Fruit fly (Drosophila melanogaster) whole organism, embryonic: ENCODE results near the gene tipE.

ENCODE experiments used
- Atf6 ChIP-seq: fragments of 200-800 bp; sonication (Bioruptor generic); IDR thresholded peaks from 2 replicates; pipeline ENCODE4 v1.3.6; 2022; ENCODE audit warnings: missing biosample characterization, missing genetic modification characterization
- B-H1 ChIP-seq: fragments of 200-800 bp; sonication (Bioruptor generic); IDR thresholded peaks from 3 replicates; pipeline ENCODE4 v1.3.6; 2022; ENCODE audit warnings: missing biosample characterization, missing genetic modification characterization
- C15 ChIP-seq: fragments of 200-800 bp; sonication (Bioruptor generic); IDR thresholded peaks from 3 replicates; pipeline ENCODE4 v1.3.6; 2022; ENCODE audit warnings: missing biosample characterization, missing genetic modification characterization
- CG10431 ChIP-seq: fragments of 200-800 bp; sonication (Bioruptor generic); optimal IDR thresholded peaks from 3 replicates; lab custom pipeline; 2018; ENCODE audit warnings: missing biosample characterization, mild to moderate bottlenecking, missing genetic modification characterization
- CG10462 ChIP-seq: fragments of 200-800 bp; sonication (Bioruptor generic); optimal IDR thresholded peaks from 2 replicates; lab custom pipeline; 2016; ENCODE audit warnings: missing biosample characterization, missing genetic modification characterization
- CG10543 ChIP-seq: fragments of 200-800 bp; sonication (Bioruptor generic); optimal IDR thresholded peaks from 3 replicates; lab custom pipeline; 2017; ENCODE audit warnings: missing biosample characterization, mild to moderate bottlenecking, missing genetic modification characterization, moderate library complexity
- CG12299 ChIP-seq: fragments of 200-800 bp; sonication (Bioruptor generic); optimal IDR thresholded peaks from 2 replicates; lab custom pipeline; 2018; ENCODE audit warnings: missing biosample characterization, mild to moderate bottlenecking, missing genetic modification characterization
- CG15514 ChIP-seq: fragments of 200-800 bp; sonication (Bioruptor generic); optimal IDR thresholded peaks from 3 replicates; lab custom pipeline; 2017; ENCODE audit warnings: missing biosample characterization, missing genetic modification characterization, mild to moderate bottlenecking, moderate library complexity, missing genetic modification reagents
- CG17186 ChIP-seq: fragments of 200-800 bp; sonication (Bioruptor generic); optimal IDR thresholded peaks from 3 replicates; lab custom pipeline; 2017; ENCODE audit warnings: missing biosample characterization, missing genetic modification reagents, missing genetic modification characterization
- CG17385 ChIP-seq: fragments of 200-800 bp; sonication (Bioruptor generic); optimal IDR thresholded peaks from 3 replicates; lab custom pipeline; 2018; ENCODE audit warnings: missing biosample characterization, mild to moderate bottlenecking, missing genetic modification characterization
- CG17829 ChIP-seq: fragments of 200-800 bp; optimal IDR thresholded peaks from 2 replicates; lab custom pipeline; 2019; ENCODE audit warnings: missing biosample characterization, mild to moderate bottlenecking, missing genetic modification characterization, moderate library complexity
- CG18262 ChIP-seq: fragments of 200-800 bp; optimal IDR thresholded peaks from 3 replicates; lab custom pipeline; 2019; ENCODE audit warnings: missing biosample characterization, mild to moderate bottlenecking, missing genetic modification characterization, moderate library complexity
- CG2116 ChIP-seq: fragments of 200-800 bp; sonication (Bioruptor generic); optimal IDR thresholded peaks from 3 replicates; lab custom pipeline; 2018; ENCODE audit warnings: missing biosample characterization, mild to moderate bottlenecking, missing genetic modification characterization
- CG34224 ChIP-seq: fragments of 200-800 bp; sonication (Bioruptor generic); IDR thresholded peaks from 3 replicates; pipeline ENCODE4 v1.3.6; 2022; ENCODE audit warnings: missing biosample characterization, missing genetic modification characterization; ENCODE audit not compliant: partially characterized antibody
- CG3726 ChIP-seq: fragments of 200-800 bp; sonication (Bioruptor generic); IDR thresholded peaks from 3 replicates; pipeline ENCODE4, ENCODE4 v1.3.6; 2022; ENCODE audit warnings: missing biosample characterization, missing genetic modification characterization
- CG3838 ChIP-seq: fragments of 200-800 bp; sonication (Bioruptor generic); optimal IDR thresholded peaks from 3 replicates; lab custom pipeline; 2016; ENCODE audit warnings: missing biosample characterization, missing genetic modification characterization
- CG3847 ChIP-seq: fragments of 200-800 bp; sonication (Bioruptor generic); IDR thresholded peaks from 2 replicates; pipeline ENCODE4 v1.3.6; 2022; ENCODE audit warnings: missing biosample characterization, missing genetic modification characterization
- CG4730 ChIP-seq: fragments of 200-800 bp; sonication (Bioruptor generic); IDR thresholded peaks from 2 replicates; pipeline ENCODE4 v1.3.6; 2022; ENCODE audit warnings: missing biosample characterization, missing genetic modification characterization
- CG5180 ChIP-seq: fragments of 200-800 bp; sonication (Bioruptor generic); optimal IDR thresholded peaks from 3 replicates; lab custom pipeline; 2017; ENCODE audit warnings: missing biosample characterization, missing genetic modification characterization, mild to moderate bottlenecking, moderate library complexity, missing genetic modification reagents
- CG7357 ChIP-seq: fragments of 200-800 bp; sonication (Bioruptor generic); IDR thresholded peaks from 3 replicates; pipeline ENCODE4 v1.3.6; 2022; ENCODE audit warnings: missing biosample characterization, missing genetic modification characterization
- CG7987 ChIP-seq: fragments of 200-800 bp; sonication (Bioruptor generic); optimal IDR thresholded peaks from 2 replicates; lab custom pipeline; 2018; ENCODE audit warnings: missing biosample characterization, mild to moderate bottlenecking, missing genetic modification characterization, moderate library complexity
- CG8924 ChIP-seq: fragments of 200-800 bp; optimal IDR thresholded peaks from 3 replicates; lab custom pipeline; 2019; ENCODE audit warnings: missing biosample characterization, mild to moderate bottlenecking, missing genetic modification characterization, moderate library complexity
- Chrac-16 ChIP-seq: fragments of 200-800 bp; sonication (Bioruptor generic); optimal IDR thresholded peaks from 3 replicates; lab custom pipeline; 2016; ENCODE audit warnings: missing biosample characterization, missing genetic modification characterization
- CoRest ChIP-seq: fragments of 200-800 bp; sonication (Bioruptor generic); optimal IDR thresholded peaks from 3 replicates; lab custom pipeline; 2018; ENCODE audit warnings: missing biosample characterization, mild to moderate bottlenecking, missing genetic modification characterization, moderate library complexity
- Deaf1 ChIP-seq: fragments of 200-800 bp; optimal IDR thresholded peaks from 3 replicates; lab custom pipeline; 2019; ENCODE audit warnings: missing biosample characterization, mild to moderate bottlenecking, missing genetic modification characterization, moderate library complexity
- GATAe ChIP-seq: fragments of 200-800 bp; sonication (Bioruptor generic); conservative IDR thresholded peaks from 2 replicates; pipeline ENCODE4 v1.3.6; 2022; ENCODE audit warnings: missing biosample characterization, missing genetic modification characterization
- HmgD ChIP-seq: fragments of 200-800 bp; sonication (Bioruptor generic); optimal IDR thresholded peaks from 3 replicates; lab custom pipeline; 2016; ENCODE audit warnings: missing biosample characterization, missing genetic modification characterization
- Hsf ChIP-seq: fragments of 200-800 bp; sonication (Bioruptor generic); optimal IDR thresholded peaks from 3 replicates; lab custom pipeline; 2016; ENCODE audit warnings: missing biosample characterization, missing genetic modification characterization
- Mad ChIP-seq: fragments of 200-800 bp; sonication (Bioruptor generic); optimal IDR thresholded peaks from 2 replicates; lab custom pipeline; 2016; ENCODE audit warnings: missing biosample characterization, missing genetic modification characterization
- Rfx ChIP-seq: fragments of 200-800 bp; sonication (Bioruptor generic); IDR thresholded peaks from 2 replicates; pipeline ENCODE4 v1.3.6; 2022; ENCODE audit warnings: missing biosample characterization, missing genetic modification characterization
- Usf ChIP-seq: fragments of 200-800 bp; sonication (Bioruptor generic); optimal IDR thresholded peaks from 2 replicates; lab custom pipeline; 2017; ENCODE audit warnings: missing genotype, missing biosample characterization, missing genetic modification characterization
- ab ChIP-seq: fragments of 200-800 bp; sonication (Bioruptor generic); optimal IDR thresholded peaks from 2 replicates; lab custom pipeline; 2016; ENCODE audit warnings: missing biosample characterization, missing genetic modification characterization
- amos ChIP-seq: fragments of 200-800 bp; sonication (Bioruptor generic); IDR thresholded peaks from 2 replicates; pipeline ENCODE4 v1.3.6; 2022; ENCODE audit warnings: missing biosample characterization, missing genetic modification characterization; ENCODE audit not compliant: partially characterized antibody
- aop ChIP-seq: fragments of 200-800 bp; sonication (Bioruptor generic); IDR thresholded peaks from 2 replicates; pipeline ENCODE4 v1.3.6; 2022; ENCODE audit warnings: missing biosample characterization, missing genetic modification characterization
- cas ChIP-seq: fragments of 200-800 bp; sonication (Bioruptor generic); IDR thresholded peaks from 2 replicates; pipeline ENCODE4 v1.3.6; 2022; ENCODE audit warnings: missing biosample characterization, missing genetic modification characterization
- cg ChIP-seq: fragments of 200-800 bp; sonication (Bioruptor generic); optimal IDR thresholded peaks from 3 replicates; lab custom pipeline; 2019; ENCODE audit warnings: missing biosample characterization, mild to moderate bottlenecking, missing genetic modification characterization, moderate library complexity
- chinmo ChIP-seq: fragments of 200-800 bp; sonication (Bioruptor generic); IDR thresholded peaks from 4 replicates; pipeline ENCODE4 v1.3.6; 2022; ENCODE audit warnings: missing biosample characterization, missing genetic modification characterization; ENCODE audit not compliant: partially characterized antibody
- corto ChIP-seq: fragments of 200-800 bp; sonication (Bioruptor generic); optimal IDR thresholded peaks from 2 replicates; lab custom pipeline; 2016; ENCODE audit warnings: missing biosample characterization, mild to moderate bottlenecking, missing genetic modification characterization, moderate library complexity
- crol ChIP-seq: fragments of 200-800 bp; sonication (Bioruptor generic); IDR thresholded peaks from 2 replicates; pipeline ENCODE4 v1.3.6; 2022; ENCODE audit warnings: missing biosample characterization, missing genetic modification characterization
- disco-r ChIP-seq: fragments of 200-800 bp; sonication (Bioruptor generic); optimal IDR thresholded peaks from 2 replicates; lab custom pipeline; 2016; ENCODE audit warnings: missing biosample characterization, missing genetic modification characterization
- eve ChIP-seq, 2 experiments: fragments of >200 bp; optimal IDR thresholded peaks; 2 replicates each; lab custom pipeline; 2017; ENCODE audit warnings: missing biosample characterization in 2 of 2, missing genetic modification characterization in 2 of 2
- gce ChIP-seq: fragments of 200-800 bp; sonication (Bioruptor generic); IDR thresholded peaks from 3 replicates; pipeline ENCODE4 v1.3.6; 2022; ENCODE audit warnings: missing biosample characterization, missing genetic modification characterization
- her ChIP-seq: fragments of 200-800 bp; sonication (Bioruptor generic); optimal IDR thresholded peaks from 2 replicates; lab custom pipeline; 2016; ENCODE audit warnings: missing biosample characterization, missing genetic modification characterization
- ind ChIP-seq: fragments of 200-800 bp; sonication (Bioruptor generic); optimal IDR thresholded peaks from 3 replicates; lab custom pipeline; 2016; ENCODE audit warnings: missing biosample characterization, missing genetic modification characterization
- nerfin-1 ChIP-seq: fragments of 200-800 bp; sonication (Bioruptor generic); optimal IDR thresholded peaks from 3 replicates; lab custom pipeline; 2019; ENCODE audit warnings: missing biosample characterization, mild to moderate bottlenecking, missing genetic modification characterization, moderate library complexity
- pho ChIP-seq: fragments of 200-800 bp; sonication (Bioruptor generic); optimal IDR thresholded peaks from 2 replicates; lab custom pipeline; 2016; ENCODE audit warnings: missing biosample characterization, missing genetic modification characterization
- pnt ChIP-seq: fragments of 200-800 bp; sonication (Bioruptor generic); optimal IDR thresholded peaks from 3 replicates; lab custom pipeline; 2016; ENCODE audit warnings: missing biosample characterization, missing genetic modification characterization
- run ChIP-seq: fragments of 200-800 bp; sonication (Bioruptor generic); optimal IDR thresholded peaks from 3 replicates; lab custom pipeline; 2018; ENCODE audit warnings: missing biosample characterization, mild to moderate bottlenecking, missing genetic modification characterization
- schlank ChIP-seq: fragments of 200-800 bp; sonication (Bioruptor generic); optimal IDR thresholded peaks from 2 replicates; lab custom pipeline; 2018; ENCODE audit warnings: missing biosample characterization, mild to moderate bottlenecking, missing genetic modification characterization
- seq ChIP-seq: fragments of 200-800 bp; sonication (Bioruptor generic); IDR thresholded peaks from 2 replicates; pipeline ENCODE4 v1.3.6; 2022; ENCODE audit warnings: missing biosample characterization, missing genetic modification characterization
- sr ChIP-seq: fragments of 200-800 bp; sonication (Bioruptor generic); IDR thresholded peaks from 3 replicates; pipeline ENCODE4 v1.3.6; 2022; ENCODE audit warnings: missing biosample characterization, missing genetic modification characterization

Gene tipE

dm6 chr3L:4148406-4148975, 39.8 kb upstream of the tipE start, which contains the start of gene CG1299 (continued):
- TF ChIP-seq CG18262 (no peak), cg (GFP tag; lab: Kevin White, UChicago) (no peak), eve (GFP tag; optimal IDR thresholded peaks at IDR 0.05; lab: Kevin White, UChicago) (no peak), amos (GFP tag; lab: Robert Waterston, UW) (peak; percentile 13; the same call in 1 of the 2 replicates), CG3838 (GFP tag; lab: Kevin White, UChicago) (no peak), schlank (no peak), Mad (no peak), crol (no peak), HmgD (no peak), ind (GFP tag; lab: Kevin White, UChicago) (no peak), CG17829 (tag; lab: Kevin White, UChicago) (no peak), C15 (GFP tag; lab: Robert Waterston, UW) (no peak), ab (no peak), Chrac-16 (no peak), chinmo (GFP tag; lab: Robert Waterston, UW) (peak; percentile 76; the same call in 3 of the 4 replicates), CG17186 (GFP tag; lab: Kevin White, UChicago) (no peak), run (tag; lab: Kevin White, UChicago) (no peak), CG3847 (GFP tag; lab: Robert Waterston, UW) (no peak), disco-r (GFP tag; lab: Kevin White, UChicago) (no peak), CG34224 (0 out of 3 replicates have a peak, but pooled peaks have one; percentile 17), CG12299 (tag; lab: Kevin White, UChicago) (no peak), CG2116 (GFP tag; lab: Kevin White, UChicago) (no peak), pnt (GFP tag; lab: Kevin White, UChicago) (no peak), CG8924 (no peak), corto (GFP tag; lab: Kevin White, UChicago) (no peak), CG7987 (GFP tag; lab: Kevin White, UChicago) (no peak), seq (no peak), Hsf (no peak), CG3726 (GFP tag; lab: Robert Waterston, UW) (no peak), Atf6 (GFP tag; lab: Robert Waterston, UW) (no peak), her (GFP tag; lab: Kevin White, UChicago) (no peak), sr (GFP tag; lab: Robert Waterston, UW) (no peak), CG15514 (GFP tag; lab: Kevin White, UChicago) (no peak), CG10543 (GFP tag; lab: Kevin White, UChicago) (no peak), gce (GFP tag; lab: Robert Waterston, UW) (no peak), Usf (GFP tag; lab: Kevin White, UChicago) (no peak), GATAe (GFP tag; lab: Robert Waterston, UW) (no peak), Rfx (GFP tag; lab: Robert Waterston, UW) (peak; percentile 36; the same call in 1 of the 2 replicates), aop (no peak), CG10462 (GFP tag; lab: Kevin White, UChicago) (no peak), CG4730 (GFP tag; lab: Robert Waterston, UW) (no peak), CG5180 (GFP tag; lab: Kevin White, UChicago) (no peak), CG17385 (GFP tag; lab: Kevin White, UChicago) (no peak), B-H1 (GFP tag; lab: Robert Waterston, UW) (no peak), pho (GFP tag; lab: Kevin White, UChicago) (no peak), nerfin-1 (tag; lab: Kevin White, UChicago) (no peak), cas (no peak), CoRest (tag; lab: Kevin White, UChicago) (no peak), Deaf1 (peak; percentile 92), CG7357 (GFP tag; lab: Robert Waterston, UW) (no peak), CG10431 (GFP tag; lab: Kevin White, UChicago) (no peak)
